Fruit fly (Drosophila melanogaster): ENCODE measurements around the gene CG31954.

The CG31954 gene

DNA sequence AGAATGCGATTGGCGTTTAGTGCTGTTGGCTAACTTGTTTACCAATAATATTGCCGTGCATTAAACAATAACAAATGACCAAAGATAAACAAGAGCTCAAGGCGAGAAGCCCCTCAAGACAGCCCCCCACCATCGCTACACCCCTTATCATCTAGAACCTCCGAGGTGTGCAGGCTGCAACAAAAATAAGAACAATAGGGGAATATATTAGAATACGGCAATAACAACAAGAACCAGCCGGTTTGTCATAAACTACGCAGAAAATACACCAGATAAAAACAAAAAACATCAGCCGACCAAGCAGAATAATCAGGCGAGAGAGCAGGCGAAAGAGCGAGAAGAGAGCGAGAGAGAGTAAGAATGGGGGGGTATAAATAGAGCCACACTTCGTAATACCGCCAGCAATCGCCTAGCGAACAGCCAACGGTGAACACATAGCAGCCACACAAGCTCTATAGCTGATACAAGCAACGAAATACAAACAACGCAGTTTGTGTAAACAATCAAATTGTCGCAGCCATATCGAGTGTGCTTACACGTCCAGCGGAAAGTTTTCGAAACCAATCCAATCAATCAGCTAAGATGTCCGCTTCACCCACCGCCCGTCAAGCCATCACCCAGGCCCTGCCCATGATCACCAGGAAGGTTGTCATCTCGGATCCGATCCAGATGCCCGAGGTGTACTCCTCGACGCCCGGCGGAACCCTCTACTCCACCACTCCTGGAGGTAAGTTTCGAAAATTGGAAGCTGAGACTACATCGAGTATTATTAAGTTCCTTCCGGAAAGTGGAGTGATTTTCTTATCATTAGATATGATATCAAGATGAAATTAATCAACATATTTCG lies 31.6 kb downstream of the CG31954 start, which contains the start of gene Thor (continued):
- TF ChIP-seq CG16863 (GFP tag; optimal IDR thresholded peaks at IDR 0.05): peak; percentile 62
- peak; percentile 48 for TF ChIP-seq scrt (GFP tag; optimal IDR thresholded peaks at IDR 0.05)
- peak; percentile 61 for TF ChIP-seq CG15514 (GFP tag; optimal IDR thresholded peaks at IDR 0.05)
- TF ChIP-seq CG15269 (tag; optimal IDR thresholded peaks at IDR 0.05): peak; percentile 59
- TF ChIP-seq CG4328 (GFP tag; optimal IDR thresholded peaks at IDR 0.05): peak; percentile 72
- peak; percentile 81 for TF ChIP-seq aop (GFP tag; IDR thresholded peaks at IDR 0.05)
- TF ChIP-seq CG18619 (GFP tag; optimal IDR thresholded peaks at IDR 0.05): peak; percentile 67
- TF ChIP-seq run (tag; optimal IDR thresholded peaks at IDR 0.05): no peak
- peak; percentile 66 for TF ChIP-seq CG32767 (GFP tag; IDR thresholded peaks at IDR 0.05)
- peak; percentile 72 for TF ChIP-seq CG9876 (GFP tag; optimal IDR thresholded peaks at IDR 0.05)
- peak; percentile 44 for TF ChIP-seq bigmax (GFP tag; optimal IDR thresholded peaks at IDR 0.05)
- peak; percentile 76 for TF ChIP-seq CG6813 (GFP tag; optimal IDR thresholded peaks at IDR 0.05)
- TF ChIP-seq pfk (GFP tag; optimal IDR thresholded peaks at IDR 0.05): peak; percentile 29
- TF ChIP-seq bsh (GFP tag; optimal IDR thresholded peaks at IDR 0.05): peak; percentile 45 to 46
- peak; percentile 79 for TF ChIP-seq Fer1 (GFP tag; optimal IDR thresholded peaks at IDR 0.05)
- peak; percentile 94 for TF ChIP-seq CG10543 (GFP tag; optimal IDR thresholded peaks at IDR 0.05)
- TF ChIP-seq lab (GFP tag; optimal IDR thresholded peaks at IDR 0.05): peak; percentile 92
- peak; percentile 38; the same call in 1 of the 3 replicates for TF ChIP-seq B-H1 (GFP tag; IDR thresholded peaks at IDR 0.05)
- TF ChIP-seq Camta (GFP tag; optimal IDR thresholded peaks at IDR 0.05): peak; percentile 66
- TF ChIP-seq D19B (GFP tag; optimal IDR thresholded peaks at IDR 0.05): no peak
- peak; percentile 65 for TF ChIP-seq oc (tag; optimal IDR thresholded peaks at IDR 0.05)
- peak; percentile 39 for TF ChIP-seq CG5245 (GFP tag; optimal IDR thresholded peaks at IDR 0.05)
- peak; percentile 54 for TF ChIP-seq CG4282 (GFP tag; optimal IDR thresholded peaks at IDR 0.05)
- peak; percentile 75; the same call in 2 of the 3 replicates for TF ChIP-seq ken (GFP tag; IDR thresholded peaks at IDR 0.05)
- peak; percentile 84 for TF ChIP-seq CG10431 (GFP tag; optimal IDR thresholded peaks at IDR 0.05)
- peak; percentile 69 for TF ChIP-seq onecut (GFP tag; IDR thresholded peaks at IDR 0.05)
- peak; percentile 64; the same call in 1 of the 2 replicates for TF ChIP-seq CG14014 (GFP tag; IDR thresholded peaks at IDR 0.05)
- peak; percentile 20 for TF ChIP-seq salm (tag; optimal IDR thresholded peaks at IDR 0.05)
- peak; percentile 74 for TF ChIP-seq ATbp (GFP tag; optimal IDR thresholded peaks at IDR 0.05)
- TF ChIP-seq ssp (GFP tag; IDR thresholded peaks at IDR 0.05): no peak
- TF ChIP-seq CG4404 (GFP tag; IDR thresholded peaks at IDR 0.05): no peak
- TF ChIP-seq ftz-f1 (GFP tag; optimal IDR thresholded peaks at IDR 0.05): peak; percentile 58
- peak; percentile 56 for TF ChIP-seq CG2712 (tag; optimal IDR thresholded peaks at IDR 0.05)
- TF ChIP-seq ab (GFP tag; optimal IDR thresholded peaks at IDR 0.05): peak; percentile 58
- peak; percentile 65; the same call in 1 of the 2 replicates for TF ChIP-seq danr (GFP tag; IDR thresholded peaks at IDR 0.05)
- peak; percentile 53; the same call in 1 of the 3 replicates for TF ChIP-seq CG3726 (GFP tag; IDR thresholded peaks at IDR 0.05)
- TF ChIP-seq fru (optimal IDR thresholded peaks at IDR 0.05): no peak
- peak; percentile 19 for TF ChIP-seq CG8359 (GFP tag; optimal IDR thresholded peaks at IDR 0.05; ENCODE audit: borderline replicate concordance)
- peak; percentile 0 for TF ChIP-seq twi (tag; optimal IDR thresholded peaks at IDR 0.05)
- peak; percentile 76 for TF ChIP-seq sob (GFP tag; IDR thresholded peaks at IDR 0.05)
- peak; percentile 49 for TF ChIP-seq CG7786 (GFP tag; optimal IDR thresholded peaks at IDR 0.05)
- peak; percentile 41 for TF ChIP-seq MESR4 (GFP tag; optimal IDR thresholded peaks at IDR 0.05)
- TF ChIP-seq CG10321 (GFP tag; IDR thresholded peaks at IDR 0.05): peak; percentile 58
- TF ChIP-seq ERR (GFP tag; optimal IDR thresholded peaks at IDR 0.05): peak; percentile 77
- TF ChIP-seq sens-2 (GFP tag; IDR thresholded peaks at IDR 0.05): 0 out of 2 replicates have a peak, but pooled peaks have one; percentile 63
- TF ChIP-seq Bdp1 (GFP tag; optimal IDR thresholded peaks at IDR 0.05): peak; percentile 63
- no peak for TF ChIP-seq cato (GFP tag; optimal IDR thresholded peaks at IDR 0.05; ENCODE audit: borderline replicate concordance)
- peak; percentile 13 for TF ChIP-seq Hr3 (GFP tag; optimal IDR thresholded peaks at IDR 0.05)
- TF ChIP-seq CG4360 (GFP tag; IDR thresholded peaks at IDR 0.05): peak; percentile 79
